Fruit fly (Drosophila melanogaster): ENCODE measurements around the gene CG12773.
A peak's percentile ranks its signal among the peaks of the same experiment; 100 is the strongest.

Gene CG12773

dm6 chrX:1321664-1322063 is 32.1 kb downstream of the CG12773 start:
- peak; percentile 38 for TF ChIP-seq pad (GFP tag; optimal IDR thresholded peaks at IDR 0.05)
- no peak for TF ChIP-seq CG5204 (GFP tag; optimal IDR thresholded peaks at IDR 0.05)
- no peak for TF ChIP-seq Clk (GFP tag; optimal IDR thresholded peaks at IDR 0.05)
- TF ChIP-seq tj (GFP tag; optimal IDR thresholded peaks at IDR 0.05): no peak
- TF ChIP-seq toe (GFP tag; optimal IDR thresholded peaks at IDR 0.05): no peak
- TF ChIP-seq CG7045 (GFP tag; optimal IDR thresholded peaks at IDR 0.05): no peak
- no peak for TF ChIP-seq cnc (optimal IDR thresholded peaks at IDR 0.05)
- TF ChIP-seq CG7101 (tag; optimal IDR thresholded peaks at IDR 0.05): no peak
- TF ChIP-seq Crg-1 (GFP tag; optimal IDR thresholded peaks at IDR 0.05): no peak
- peak; percentile 60 for TF ChIP-seq ovo (GFP tag; optimal IDR thresholded peaks at IDR 0.05)

- TF ChIP-seq kay (GFP tag; ENCODE audit: borderline replicate concordance) (no peak), ovo (GFP tag; optimal IDR thresholded peaks at IDR 0.05) (no peak), CG12768 (GFP tag; optimal IDR thresholded peaks at IDR 0.05) (no peak), CG11617 (GFP tag; optimal IDR thresholded peaks at IDR 0.05) (no peak), CG14711 (tag; optimal IDR thresholded peaks at IDR 0.05) (no peak), CG33017 (tag; optimal IDR thresholded peaks at IDR 0.05) (no peak), CG1620 (GFP tag; optimal IDR thresholded peaks at IDR 0.05) (no peak), CG7045 (GFP tag; optimal IDR thresholded peaks at IDR 0.05) (no peak), Mnt (GFP tag; optimal IDR thresholded peaks at IDR 0.05) (no peak), cnc (optimal IDR thresholded peaks at IDR 0.05) (no peak), CG5204 (GFP tag; optimal IDR thresholded peaks at IDR 0.05) (no peak), Clk (GFP tag; optimal IDR thresholded peaks at IDR 0.05) (no peak), tj (GFP tag; optimal IDR thresholded peaks at IDR 0.05) (no peak), pad (GFP tag; optimal IDR thresholded peaks at IDR 0.05) (no peak), CG7101 (tag; optimal IDR thresholded peaks at IDR 0.05) (no peak), toe (GFP tag; optimal IDR thresholded peaks at IDR 0.05) (no peak)
Observed at dm6 chrX:1321043-1321442, 32.7 kb downstream of the CG12773 start.

DNA sequence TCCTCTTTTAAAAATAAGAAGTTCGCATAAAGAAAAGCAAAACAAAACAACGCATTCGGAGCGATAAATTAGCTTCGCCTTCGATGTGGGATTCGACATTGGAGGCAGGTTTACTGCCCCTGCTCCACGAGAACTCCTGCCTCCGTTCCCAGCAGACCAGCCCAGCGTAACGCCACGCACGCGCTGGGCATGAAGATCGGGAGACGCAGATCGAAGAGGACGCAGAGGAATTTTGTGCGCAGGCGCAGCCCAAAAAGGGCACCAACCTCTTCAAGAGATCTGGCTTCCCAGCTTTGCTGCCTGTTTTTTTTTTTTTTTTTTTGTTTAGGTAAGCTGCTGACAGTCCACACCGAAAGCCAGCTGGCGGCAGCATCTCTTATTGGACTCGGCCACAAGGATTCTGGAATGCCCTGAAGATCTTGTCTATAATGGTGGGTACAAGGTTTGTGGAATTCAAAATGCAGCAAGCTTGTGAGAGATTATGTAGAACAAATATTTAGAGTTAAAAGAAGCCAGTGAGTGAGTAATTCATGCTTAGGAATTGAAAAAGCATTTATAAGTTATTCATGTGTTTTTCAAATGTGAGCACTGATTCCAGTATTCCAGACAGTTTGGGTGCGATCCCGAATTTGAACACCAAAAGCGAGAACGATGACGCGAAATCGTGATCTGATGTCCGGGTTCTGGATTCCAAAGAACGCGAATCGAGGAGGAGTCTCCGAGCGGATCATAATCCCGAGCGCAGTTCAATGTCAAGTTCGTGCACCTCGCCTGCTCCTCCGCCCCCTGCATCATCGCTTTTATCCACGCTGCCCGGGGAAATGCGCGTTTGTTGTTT is 33.4 kb downstream of the CG12773 start:
- TF ChIP-seq CG14711 (tag; optimal IDR thresholded peaks at IDR 0.05): no peak

DNA sequence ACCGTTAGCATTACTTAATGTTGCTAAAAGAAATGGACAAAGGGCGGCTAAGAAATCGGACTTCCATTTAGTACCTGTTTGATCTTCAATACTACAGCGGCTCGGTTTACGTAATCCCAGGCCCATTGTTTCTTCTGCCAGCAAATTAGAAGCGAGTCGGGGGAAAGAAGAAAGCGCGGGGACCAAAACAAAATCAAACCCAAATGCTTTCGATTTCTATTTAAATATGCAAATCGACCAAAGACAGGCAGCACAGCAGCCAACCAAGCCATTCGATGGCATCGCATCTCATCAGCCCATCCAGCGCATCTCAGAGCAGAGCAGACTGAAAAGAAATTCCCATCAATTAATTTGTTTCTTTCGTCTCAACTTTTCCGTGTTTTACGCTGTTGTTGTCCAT is 41.3 kb downstream of the CG12773 start:
- TF ChIP-seq CG1620 (GFP tag; optimal IDR thresholded peaks at IDR 0.05): no peak
- no peak for TF ChIP-seq tj (GFP tag; optimal IDR thresholded peaks at IDR 0.05)
- TF ChIP-seq CG12768 (GFP tag; optimal IDR thresholded peaks at IDR 0.05): no peak
- TF ChIP-seq CG5204 (GFP tag; optimal IDR thresholded peaks at IDR 0.05): no peak
- TF ChIP-seq pad (GFP tag; optimal IDR thresholded peaks at IDR 0.05): no peak
- TF ChIP-seq bab1 (GFP tag; optimal IDR thresholded peaks at IDR 0.05): no peak
- no peak for TF ChIP-seq cnc (optimal IDR thresholded peaks at IDR 0.05)
- TF ChIP-seq Clk (GFP tag; optimal IDR thresholded peaks at IDR 0.05): no peak
- TF ChIP-seq Crg-1 (GFP tag; optimal IDR thresholded peaks at IDR 0.05): no peak

dm6 chrX:1311218-1311617 is 42.6 kb downstream of the CG12773 start:
- no peak for TF ChIP-seq CG12768 (GFP tag; optimal IDR thresholded peaks at IDR 0.05)
- no peak for TF ChIP-seq cnc (optimal IDR thresholded peaks at IDR 0.05)
- TF ChIP-seq CG11617 (GFP tag; optimal IDR thresholded peaks at IDR 0.05): no peak
- no peak for TF ChIP-seq toe (GFP tag; optimal IDR thresholded peaks at IDR 0.05)
- no peak for TF ChIP-seq bab1 (GFP tag; optimal IDR thresholded peaks at IDR 0.05)
- no peak for TF ChIP-seq CG14711 (tag; optimal IDR thresholded peaks at IDR 0.05)
- TF ChIP-seq pad (GFP tag; optimal IDR thresholded peaks at IDR 0.05): no peak
- no peak for TF ChIP-seq kay (GFP tag; ENCODE audit: borderline replicate concordance)
- TF ChIP-seq tj (GFP tag; optimal IDR thresholded peaks at IDR 0.05): no peak

DNA sequence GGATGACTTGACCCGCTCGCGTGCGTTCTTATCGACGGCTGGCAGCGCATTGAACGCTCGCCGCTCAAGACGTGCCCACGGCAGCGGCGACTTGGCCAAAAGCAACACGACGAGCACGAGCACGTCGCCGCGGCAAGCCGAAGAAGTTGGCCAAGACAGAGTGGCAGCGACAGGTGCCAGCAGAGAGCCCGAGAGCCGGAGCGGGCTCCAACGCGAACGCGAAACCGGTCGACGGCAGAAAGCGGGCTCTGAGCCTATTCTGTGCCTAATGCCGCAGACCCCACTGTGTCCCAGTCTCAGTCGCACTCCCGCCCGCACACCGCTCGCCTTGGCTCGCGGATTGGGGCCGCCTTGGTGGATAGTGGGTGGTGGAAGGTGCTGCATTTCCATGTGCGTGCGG is 45.3 kb downstream of the CG12773 start:
- TF ChIP-seq CG7101 (tag; optimal IDR thresholded peaks at IDR 0.05): no peak
- peak; percentile 29 for TF ChIP-seq bab1 (GFP tag; optimal IDR thresholded peaks at IDR 0.05)
- no peak for TF ChIP-seq toe (GFP tag; optimal IDR thresholded peaks at IDR 0.05)

DNA sequence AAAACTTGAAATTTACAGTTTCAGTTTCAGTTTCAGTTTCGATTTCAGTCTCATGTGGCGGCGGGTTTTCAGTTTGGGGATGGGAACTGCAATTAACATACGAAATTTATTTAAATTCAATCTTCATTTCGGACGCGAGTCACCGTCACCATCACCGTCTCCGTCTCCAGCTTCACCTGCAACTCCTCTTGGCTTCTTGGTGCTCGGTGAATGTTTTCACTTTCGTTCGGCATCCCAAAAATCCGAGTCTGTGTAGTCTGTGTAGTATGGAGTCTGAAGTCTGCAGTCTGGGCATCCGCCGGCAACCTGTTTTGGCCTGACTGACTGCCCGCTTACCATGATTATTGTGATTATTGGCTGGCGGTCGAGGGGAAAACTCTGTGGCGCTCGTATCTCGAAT is 49.8 kb downstream of the CG12773 start:
- TF ChIP-seq cic (GFP tag; optimal IDR thresholded peaks at IDR 0.05): no peak
- no peak for TF ChIP-seq tj (GFP tag; optimal IDR thresholded peaks at IDR 0.05)
- no peak for TF ChIP-seq ovo (GFP tag; optimal IDR thresholded peaks at IDR 0.05)
- no peak for TF ChIP-seq CG14711 (tag; optimal IDR thresholded peaks at IDR 0.05)
- no peak for TF ChIP-seq CG33017 (tag; optimal IDR thresholded peaks at IDR 0.05)
- TF ChIP-seq cnc (optimal IDR thresholded peaks at IDR 0.05): no peak
- TF ChIP-seq CG7045 (GFP tag; optimal IDR thresholded peaks at IDR 0.05): no peak
- no peak for TF ChIP-seq CG11617 (GFP tag; optimal IDR thresholded peaks at IDR 0.05)
- no peak for TF ChIP-seq kay (GFP tag; ENCODE audit: borderline replicate concordance)
- TF ChIP-seq CG12768 (GFP tag; optimal IDR thresholded peaks at IDR 0.05): no peak
- no peak for TF ChIP-seq pad (GFP tag; optimal IDR thresholded peaks at IDR 0.05)
- TF ChIP-seq CG7101 (tag; optimal IDR thresholded peaks at IDR 0.05): no peak

DNA sequence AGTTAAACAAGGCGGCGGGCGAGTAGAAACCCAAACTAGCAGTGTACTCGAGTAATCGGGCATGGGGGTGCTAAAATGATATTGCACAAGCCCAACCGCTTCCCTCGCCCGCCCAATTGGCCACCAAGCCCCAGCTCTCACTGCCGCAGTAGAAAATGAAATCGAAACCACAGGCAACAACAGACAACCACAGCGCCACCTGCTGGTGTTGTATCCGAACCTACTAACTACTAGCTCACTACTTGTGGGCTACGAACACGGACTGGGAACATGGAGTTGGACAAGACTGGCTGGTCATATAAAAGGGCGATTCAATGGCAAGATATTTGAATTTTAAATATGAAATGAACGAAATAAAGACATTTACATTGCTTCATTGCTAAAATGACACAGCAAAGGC is 53.9 kb downstream of the CG12773 start:
- no peak for TF ChIP-seq ovo (GFP tag; optimal IDR thresholded peaks at IDR 0.05)
- no peak for TF ChIP-seq Crg-1 (GFP tag; optimal IDR thresholded peaks at IDR 0.05)
